Worm (Caenorhabditis elegans): ENCODE results near the gene col-106.

col-106 gene

DNA sequence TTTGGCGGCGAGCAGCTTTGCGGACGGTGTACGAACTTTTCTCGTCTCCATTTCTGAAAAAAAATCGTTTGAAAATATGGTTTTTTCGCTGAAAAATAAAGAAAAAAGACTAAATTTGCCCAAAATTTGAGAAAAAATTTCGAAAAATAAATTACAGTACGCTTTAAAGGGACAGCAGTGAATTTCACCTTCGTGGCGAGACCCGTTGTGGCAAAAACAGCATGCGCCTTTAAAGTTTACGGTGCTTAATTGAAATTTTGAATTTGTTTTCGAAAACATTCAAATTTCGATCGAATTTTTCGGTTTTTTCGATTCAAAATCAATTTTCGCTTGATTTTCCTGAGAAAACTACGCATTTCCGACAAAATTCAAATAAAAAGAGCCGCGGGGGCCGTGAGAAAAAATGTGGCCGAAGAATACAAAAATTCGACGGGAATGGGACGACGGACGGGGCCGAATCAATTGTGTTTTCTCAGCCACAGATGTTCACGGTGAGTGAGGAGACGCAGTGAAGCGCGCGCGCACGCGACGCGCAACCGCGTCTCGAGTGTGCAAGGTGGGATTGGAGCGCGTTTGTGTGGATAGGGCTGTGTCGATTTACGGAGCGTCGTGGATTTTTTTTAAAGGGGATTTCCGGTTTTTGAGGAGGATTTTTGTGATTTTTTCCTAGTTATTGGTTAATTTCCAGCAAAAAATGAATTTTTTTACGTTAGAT, 40.6 kb downstream of the col-106 start, which contains the start of gene Y77E11A.7 (continued):
- peak; percentile 96 for TF ChIP-seq R02D3.7 (tag; optimal IDR thresholded peaks at IDR 0.05)
- TF ChIP-seq hmg-11 (tag; optimal IDR thresholded peaks at IDR 0.05): peak; percentile 94
- no peak for TF ChIP-seq ceh-9 (tag; optimal IDR thresholded peaks at IDR 0.05)
- peak; percentile 61 for TF ChIP-seq elt-2 (tag; optimal IDR thresholded peaks at IDR 0.05)
- TF ChIP-seq tbx-2 (tag; optimal IDR thresholded peaks at IDR 0.05): peak; percentile 17
- no peak for TF ChIP-seq nhr-43 (tag; optimal IDR thresholded peaks at IDR 0.05; ENCODE audit: poor library complexity, severe bottlenecking)
- no peak for TF ChIP-seq ZK546.5 (tag; optimal IDR thresholded peaks at IDR 0.05)
- TF ChIP-seq nhr-23 (tag; optimal IDR thresholded peaks at IDR 0.05): peak; percentile 86
- TF ChIP-seq nfya-1 (tag; optimal IDR thresholded peaks at IDR 0.05; ENCODE audit: insufficient read depth): peak; percentile 95
- TF ChIP-seq snpc-4 (tag; optimal IDR thresholded peaks at IDR 0.05): peak; percentile 89
- TF ChIP-seq fkh-2 (tag; optimal IDR thresholded peaks at IDR 0.05): no peak
- TF ChIP-seq nhr-28 (tag; optimal IDR thresholded peaks at IDR 0.05): no peak
- TF ChIP-seq nhr-67 (tag; optimal IDR thresholded peaks at IDR 0.05): no peak
- TF ChIP-seq nhr-76 (tag; optimal IDR thresholded peaks at IDR 0.05): no peak
- TF ChIP-seq zag-1 (tag; optimal IDR thresholded peaks at IDR 0.05): no peak
- TF ChIP-seq mml-1 (tag; optimal IDR thresholded peaks at IDR 0.05): no peak
- TF ChIP-seq skn-1 (tag; optimal IDR thresholded peaks at IDR 0.05): peak; percentile 70

ce11 chrIV:1409941-1410340, 50.6 kb downstream of the col-106 start, which contains the start of gene rpc-11:
rpc-11 (minus strand) TSS chrIV:1410041.
- no peak for TF ChIP-seq sea-2 (GFP tag; optimal IDR thresholded peaks at IDR 0.05)
- TF ChIP-seq nhr-237 (tag; optimal IDR thresholded peaks at IDR 0.05): no peak
- TF ChIP-seq nhr-25 (tag; optimal IDR thresholded peaks at IDR 0.05): no peak
- TF ChIP-seq ztf-11 (tag; optimal IDR thresholded peaks at IDR 0.05): no peak
- TF ChIP-seq fkh-2 (tag; optimal IDR thresholded peaks at IDR 0.05): no peak
- no peak for TF ChIP-seq ztf-4 (tag; optimal IDR thresholded peaks at IDR 0.05)
- no peak for TF ChIP-seq lsy-12 (tag; optimal IDR thresholded peaks at IDR 0.05)
- TF ChIP-seq snpc-4 (tag; optimal IDR thresholded peaks at IDR 0.05): no peak
- TF ChIP-seq egl-5 (tag; optimal IDR thresholded peaks at IDR 0.05): no peak
- no peak for TF ChIP-seq pqm-1 (tag; optimal IDR thresholded peaks at IDR 0.05)
- TF ChIP-seq nhr-76 (tag; optimal IDR thresholded peaks at IDR 0.05): no peak
- no peak for TF ChIP-seq mml-1 (tag; optimal IDR thresholded peaks at IDR 0.05)
- no peak for TF ChIP-seq tbx-2 (tag; optimal IDR thresholded peaks at IDR 0.05)
- TF ChIP-seq daf-12 (tag; optimal IDR thresholded peaks at IDR 0.05): no peak
- no peak for TF ChIP-seq ZK546.5 (tag; optimal IDR thresholded peaks at IDR 0.05)
- no peak for TF ChIP-seq nhr-28 (tag; optimal IDR thresholded peaks at IDR 0.05)
- no peak for TF ChIP-seq zag-1 (tag; optimal IDR thresholded peaks at IDR 0.05)
- no peak for TF ChIP-seq eor-1 (tag; optimal IDR thresholded peaks at IDR 0.05)
- no peak for TF ChIP-seq egl-27 (tag; optimal IDR thresholded peaks at IDR 0.05)
- no peak for TF ChIP-seq nhr-77 (tag; optimal IDR thresholded peaks at IDR 0.05)
